Worm (Caenorhabditis elegans) whole organism, L4 larva: ENCODE data around the gene F13A2.2.

Experiments used
- F37D6.2 ChIP-seq: sonication (generic microtip); optimal IDR thresholded peaks from 2 replicates; lab custom pipeline; 2016; ENCODE audit warnings: mild to moderate bottlenecking, missing genetic modification characterization, missing compliant biosample characterization
- F44E2.7 ChIP-seq: fragments of 200-800 bp; sonication (Bioruptor generic); IDR thresholded peaks from 2 replicates; pipeline ENCODE4 v2.1.2; 2022; ENCODE audit warnings: missing genetic modification characterization, missing compliant biosample characterization
- F49E8.2 ChIP-seq: sonication (generic microtip); optimal IDR thresholded peaks from 2 replicates; lab custom pipeline; 2016; ENCODE audit warnings: missing compliant biosample characterization, mild to moderate bottlenecking, missing genetic modification characterization, borderline replicate concordance
- Y5F2A.4 ChIP-seq: fragments of 200-800 bp; sonication (Bioruptor generic); optimal IDR thresholded peaks from 2 replicates; lab custom pipeline; 2018; ENCODE audit warnings: mild to moderate bottlenecking, missing genetic modification characterization, missing compliant biosample characterization
- Y75B8A.6 ChIP-seq: fragments of 200-800 bp; sonication (Bioruptor generic); IDR thresholded peaks from 2 replicates; pipeline ENCODE4 v1.3.6; 2022; ENCODE audit warnings: missing genetic modification reagents, missing genetic modification characterization, missing compliant biosample characterization
- aha-1 ChIP-seq: fragments of 150-350 bp; peaks from one replicate; lab custom pipeline; 2014; ENCODE audit warnings: missing biosample characterization, missing genetic modification characterization
- aly-2 ChIP-seq: sonication (generic microtip); optimal IDR thresholded peaks from 2 replicates; lab custom pipeline; 2018; ENCODE audit warnings: missing biosample characterization, missing genetic modification characterization
- ceh-44 ChIP-seq: fragments of 200-800 bp; sonication (Bioruptor generic); IDR thresholded peaks from 2 replicates; pipeline ENCODE4 v1.3.6; 2022; ENCODE audit warnings: missing genetic modification reagents, missing genetic modification characterization, missing compliant biosample characterization
- ceh-62 ChIP-seq: sonication (generic microtip); optimal IDR thresholded peaks from 2 replicates; lab custom pipeline; 2017; ENCODE audit warnings: missing biosample characterization, missing genetic modification characterization
- ceh-82 ChIP-seq: sonication (generic microtip); optimal IDR thresholded peaks from 2 replicates; lab custom pipeline; 2017; ENCODE audit warnings: missing biosample characterization, missing genetic modification characterization
- ces-1 ChIP-seq: fragments of 150-350 bp; sonication (generic microtip); optimal IDR thresholded peaks from 4 replicates; lab custom pipeline; 2014; ENCODE audit warnings: missing biosample characterization, missing genetic modification reagents, missing genetic modification characterization
- ctbp-1 ChIP-seq: fragments of 200-800 bp; sonication (Bioruptor generic); IDR thresholded peaks from 2 replicates; pipeline ENCODE4 v1.3.6; 2022; ENCODE audit warnings: missing genetic modification reagents, missing genetic modification characterization, missing compliant biosample characterization
- daf-8 ChIP-seq: fragments of 200-800 bp; sonication (Bioruptor generic); IDR thresholded peaks from 2 replicates; pipeline ENCODE4 v1.3.6; 2022; ENCODE audit warnings: missing genetic modification characterization, missing compliant biosample characterization
- dmd-6 ChIP-seq: fragments of 200-800 bp; sonication (Bioruptor generic); IDR thresholded peaks from 2 replicates; pipeline ENCODE4 v1.3.6; 2022; ENCODE audit warnings: missing genetic modification reagents, missing genetic modification characterization, missing compliant biosample characterization
- duxl-1 ChIP-seq: sonication (generic microtip); optimal IDR thresholded peaks from 2 replicates; lab custom pipeline; 2016; ENCODE audit warnings: mild to moderate bottlenecking, missing genetic modification characterization, moderate library complexity, missing compliant biosample characterization; ENCODE audit not compliant: poor library complexity
- egl-27 ChIP-seq: sonication (generic microtip); optimal IDR thresholded peaks from 3 replicates; lab custom pipeline; 2017; ENCODE audit warnings: missing biosample characterization, missing genetic modification reagents, missing genetic modification characterization
- hlh-11 ChIP-seq: fragments of 200-800 bp; sonication (Bioruptor generic); optimal IDR thresholded peaks from 2 replicates; lab custom pipeline; 2018; ENCODE audit warnings: mild to moderate bottlenecking, missing genetic modification characterization, missing compliant biosample characterization
- hmg-1.1 ChIP-seq: fragments of 200-800 bp; sonication (Bioruptor generic); IDR thresholded peaks from 2 replicates; pipeline ENCODE4 v1.3.6; 2022; ENCODE audit warnings: missing genetic modification reagents, missing genetic modification characterization, missing compliant biosample characterization
- lim-7 ChIP-seq: fragments of 200-800 bp; sonication (Bioruptor generic); IDR thresholded peaks from 2 replicates; pipeline ENCODE4 v1.3.6; 2022; ENCODE audit warnings: missing genetic modification characterization, missing compliant biosample characterization
- lsy-2 ChIP-seq, 2 experiments: fragments of 150-350 bp in 1 of 2; sonication (generic microtip) in 1 of 2; optimal IDR thresholded peaks; 2 replicates each; lab custom pipeline; 2014 to 2017; ENCODE audit warnings: missing biosample characterization in 2 of 2, missing genetic modification characterization in 2 of 2
- madf-5 ChIP-seq, 2 experiments: fragments of 200-800 bp; sonication (Bioruptor generic); IDR thresholded peaks; 2 replicates each; pipeline ENCODE4 v1.3.6; 2022; ENCODE audit warnings: missing compliant biosample characterization in 2 of 2, missing genetic modification characterization in 2 of 2
- mdl-1 ChIP-seq, 2 experiments: fragments of 150-350 bp in 1 of 2; sonication (generic microtip) in 1 of 2; optimal IDR thresholded peaks; 2 replicates each; lab custom pipeline; 2014 to 2017; ENCODE audit warnings: missing biosample characterization in 2 of 2, missing genetic modification characterization in 2 of 2
- mdt-29 ChIP-seq: fragments of 200-800 bp; sonication (Bioruptor generic); IDR thresholded peaks from 2 replicates; pipeline ENCODE4 v1.3.6; 2022; ENCODE audit warnings: missing genetic modification reagents, missing genetic modification characterization, missing compliant biosample characterization
- mes-2 ChIP-seq: sonication (generic microtip); optimal IDR thresholded peaks from 2 replicates; lab custom pipeline; 2016; ENCODE audit warnings: missing genotype, mild to moderate bottlenecking, missing genetic modification characterization, missing compliant biosample characterization; ENCODE audit not compliant: poor library complexity, severe bottlenecking
- mxl-2 ChIP-seq: fragments of 200-800 bp; sonication (Bioruptor generic); conservative IDR thresholded peaks from 2 replicates; pipeline ENCODE4 v1.3.6; 2022; ENCODE audit warnings: missing genetic modification reagents, missing genetic modification characterization, missing compliant biosample characterization
- nhr-25 ChIP-seq: sonication (generic microtip); optimal IDR thresholded peaks from 2 replicates; lab custom pipeline; 2017; ENCODE audit warnings: missing genetic modification characterization, mild to moderate bottlenecking, missing compliant biosample characterization, antibody characterized with exemption, moderate library complexity, borderline replicate concordance; ENCODE audit not compliant: insufficient read depth
- nhr-28 ChIP-seq: fragments of 150-350 bp; optimal IDR thresholded peaks from 2 replicates; lab custom pipeline; 2014; ENCODE audit warnings: missing biosample characterization, missing genetic modification characterization
- nhr-6 ChIP-seq: fragments of 150-350 bp; optimal IDR thresholded peaks from 2 replicates; lab custom pipeline; 2014; ENCODE audit warnings: missing biosample characterization, missing genetic modification characterization
- nhr-76 ChIP-seq: fragments of 150-350 bp; optimal IDR thresholded peaks from 2 replicates; lab custom pipeline; 2014; ENCODE audit warnings: missing biosample characterization, missing genetic modification characterization
- pqm-1 ChIP-seq: sonication (generic microtip); optimal IDR thresholded peaks from 2 replicates; lab custom pipeline; 2017; ENCODE audit warnings: missing biosample characterization, missing genetic modification characterization
- set-16 ChIP-seq: fragments of 200-800 bp; sonication (Bioruptor generic); IDR thresholded peaks from 2 replicates; pipeline ENCODE4 v1.3.6; 2022; ENCODE audit warnings: missing genetic modification reagents, missing genetic modification characterization, missing compliant biosample characterization
- vab-7 ChIP-seq: fragments of 200-800 bp; sonication (Bioruptor generic); IDR thresholded peaks from 2 replicates; pipeline ENCODE4 v1.3.6; 2022; ENCODE audit warnings: missing genetic modification reagents, missing genetic modification characterization, missing compliant biosample characterization
- zag-1 ChIP-seq: fragments of 150-350 bp; optimal IDR thresholded peaks from 2 replicates; lab custom pipeline; 2014; ENCODE audit warnings: missing biosample characterization, missing genetic modification characterization

F13A2.2 gene

ce11 chrV:4410643-4411042, 26.3 kb upstream of the F13A2.2 start, which contains the start of gene Y47D7A.3:
TSS of gene Y47D7A.3 (plus strand) at chrV:4410943.
- TF ChIP-seq mdt-29: no peak
- no peak for TF ChIP-seq madf-5 (GFP tag; IDR thresholded peaks at IDR 0.05; lab: Robert Waterston, UW)
- no peak for TF ChIP-seq nhr-25 (tag; lab: Kevin White, UChicago)
- no peak for TF ChIP-seq hlh-11 (tag; lab: Kevin White, UChicago)
- no peak for TF ChIP-seq nhr-6 (tag; lab: Kevin White, UChicago)
- TF ChIP-seq daf-8 (GFP tag; lab: Robert Waterston, UW): no peak
- no peak for TF ChIP-seq ces-1 (GFP tag; lab: Kevin White, UChicago)
- no peak for TF ChIP-seq nhr-76
- no peak for TF ChIP-seq ctbp-1 (GFP tag; lab: Robert Waterston, UW)
- TF ChIP-seq F44E2.7 (GFP tag; lab: Robert Waterston, UW): no peak
- no peak for TF ChIP-seq dmd-6 (GFP tag; lab: Robert Waterston, UW)
- no peak for TF ChIP-seq lim-7 (GFP tag; lab: Robert Waterston, UW)
- TF ChIP-seq F37D6.2 (tag; lab: Kevin White, UChicago): no peak
- TF ChIP-seq duxl-1 (tag; lab: Kevin White, UChicago): no peak
- TF ChIP-seq ceh-44: no peak
- no peak for TF ChIP-seq zag-1
- TF ChIP-seq Y75B8A.6: no peak
- no peak for TF ChIP-seq Y5F2A.4
- TF ChIP-seq mes-2 (tag; lab: Kevin White, UChicago): no peak
- TF ChIP-seq F49E8.2 (tag; lab: Kevin White, UChicago): no peak
- TF ChIP-seq, all 104 proteins: peak for 0

ce11 chrV:4407519-4407918, 23.1 kb upstream of the F13A2.2 start, which contains the start of gene nhr-118:
TSS of gene nhr-118 (plus strand) at chrV:4407819.
- no peak for TF ChIP-seq egl-27
- TF ChIP-seq aha-1 (tag; lab: Kevin White, UChicago): peak; percentile 9

ce11 chrV:4401865-4402264, 17.5 kb upstream of the F13A2.2 start, which contains the start of gene F13A2.5:
TSS of gene F13A2.5 (minus strand) at chrV:4401965.
- peak; percentile 1 for TF ChIP-seq aha-1 (tag; lab: Kevin White, UChicago)
- no peak for TF ChIP-seq mxl-2

- TF ChIP-seq ceh-82: no peak
- no peak for TF ChIP-seq madf-5 (GFP tag; IDR thresholded peaks at IDR 0.05; lab: Robert Waterston, UW)
- no peak for TF ChIP-seq lsy-2 (tag; optimal IDR thresholded peaks at IDR 0.05; lab: Kevin White, UChicago)
- no peak for TF ChIP-seq vab-7 (GFP tag; lab: Robert Waterston, UW)
- TF ChIP-seq F49E8.2 (tag; lab: Kevin White, UChicago): no peak
- TF ChIP-seq aly-2 (tag; lab: Kevin White, UChicago): no peak
- no peak for TF ChIP-seq nhr-28 (tag; lab: Kevin White, UChicago)
- TF ChIP-seq hmg-1.1 (GFP tag; lab: Robert Waterston, UW): no peak
- TF ChIP-seq duxl-1 (tag; lab: Kevin White, UChicago): no peak
- no peak for TF ChIP-seq ceh-62 (tag; lab: Kevin White, UChicago)
Observed at ce11 chrV:4400118-4400517, 15.7 kb upstream of the F13A2.2 start, which contains the start of gene F13A2.4. TSS of gene F13A2.4 (minus strand) at chrV:4400218.

- TF ChIP-seq set-16 (GFP tag; lab: Robert Waterston, UW): peak; percentile 61; the same call in 1 of the 2 replicates
- TF ChIP-seq mdl-1 (tag; optimal IDR thresholded peaks at IDR 0.05; lab: Kevin White, UChicago): no peak
- no peak for TF ChIP-seq pqm-1 (tag; lab: Kevin White, UChicago)
Observed at ce11 chrV:4398884-4399283, 14.5 kb upstream of the F13A2.2 start.
